Fruit fly (Drosophila melanogaster): ENCODE data around the gene Rb97D.

The Rb97D gene

DNA sequence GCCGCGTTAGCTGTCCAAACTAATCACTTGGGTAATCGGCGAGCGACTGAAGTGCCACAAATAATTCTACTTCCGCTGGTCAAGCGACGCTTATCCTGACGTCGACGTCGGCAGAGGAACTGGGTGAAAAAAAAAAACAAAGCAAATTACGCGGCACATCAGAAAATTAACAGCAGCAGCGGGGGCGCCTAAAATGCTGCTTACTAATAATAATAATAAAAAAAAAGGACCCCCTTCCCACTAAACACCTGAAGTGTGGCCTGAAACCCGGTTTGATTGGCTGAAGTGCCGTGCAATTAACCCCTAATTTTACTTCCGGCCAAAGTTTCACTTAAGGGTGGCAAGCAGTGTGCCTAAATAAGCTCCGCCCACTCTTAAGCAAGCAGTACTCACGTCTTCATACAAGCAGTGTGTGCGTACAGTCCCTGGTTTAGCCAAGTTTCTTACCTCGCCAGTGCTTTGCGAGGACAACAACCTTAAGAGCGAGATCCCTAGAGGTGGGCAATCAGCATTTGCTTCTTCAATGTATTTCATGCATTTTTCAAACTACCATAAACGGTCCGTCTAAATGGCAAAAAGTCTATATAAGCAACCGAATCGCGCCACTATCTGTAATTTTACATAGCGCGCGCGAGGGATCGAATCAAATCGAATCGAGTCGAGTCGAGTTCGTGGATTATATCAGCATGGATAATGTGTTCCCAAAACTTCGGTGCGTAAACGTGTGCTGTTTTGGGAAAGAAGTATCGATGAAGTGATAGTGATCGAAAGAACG lies 5.8 kb upstream of the Rb97D start, which contains the start of the genes ro and T48 (continued):
- TF ChIP-seq Opbp (GFP tag; IDR thresholded peaks at IDR 0.05; ENCODE audit: partially characterized antibody) (peak; percentile 73), CG11723 (GFP tag; optimal IDR thresholded peaks at IDR 0.05) (no peak), Bteb2 (GFP tag; optimal IDR thresholded peaks at IDR 0.05) (peak; percentile 36), twi (tag; optimal IDR thresholded peaks at IDR 0.05) (no peak), CG4404 (GFP tag; IDR thresholded peaks at IDR 0.05) (no peak), CG16779 (GFP tag; IDR thresholded peaks at IDR 0.05) (0 out of 2 replicates have a peak, but pooled peaks have one; percentile 14), CG10565 (GFP tag; optimal IDR thresholded peaks at IDR 0.05) (no peak), Usf (GFP tag; optimal IDR thresholded peaks at IDR 0.05) (no peak), sens (GFP tag) (peak; percentile 87), Dfd (GFP tag; optimal IDR thresholded peaks at IDR 0.05) (peak in 1 of 2 experiments; percentile 76), CG18599 (GFP tag; optimal IDR thresholded peaks at IDR 0.05) (peak; percentile 55), Myb (GFP tag; optimal IDR thresholded peaks at IDR 0.05) (peak; percentile 74), CG8359 (GFP tag; optimal IDR thresholded peaks at IDR 0.05; ENCODE audit: borderline replicate concordance) (no peak), CG14441 (GFP tag; IDR thresholded peaks at IDR 0.05) (no peak), scrt (GFP tag; optimal IDR thresholded peaks at IDR 0.05) (no peak), CG14710 (tag; optimal IDR thresholded peaks at IDR 0.05) (peak; percentile 85), ab (GFP tag; optimal IDR thresholded peaks at IDR 0.05) (no peak), phol (tag; optimal IDR thresholded peaks at IDR 0.05) (peak; percentile 71), tx (GFP tag; optimal IDR thresholded peaks at IDR 0.05) (peak; percentile 17), ase (GFP tag; IDR thresholded peaks at IDR 0.05) (no peak), HHEX (GFP tag; optimal IDR thresholded peaks at IDR 0.05) (no peak), Dek (tag; optimal IDR thresholded peaks at IDR 0.05) (peak; percentile 82), B-H2 (GFP tag; optimal IDR thresholded peaks at IDR 0.05) (peak; percentile 52), lbe (GFP tag; optimal IDR thresholded peaks at IDR 0.05) (no peak), CG7271 (tag; optimal IDR thresholded peaks at IDR 0.05) (no peak), MTF-1 (GFP tag; optimal IDR thresholded peaks at IDR 0.05; ENCODE audit: borderline replicate concordance) (peak; percentile 10), Deaf1 (tag; optimal IDR thresholded peaks at IDR 0.05) (peak; percentile 42), dysf (GFP tag; IDR thresholded peaks at IDR 0.05) (0 out of 3 replicates have a peak, but pooled peaks have one; percentile 39), pita (GFP tag; optimal IDR thresholded peaks at IDR 0.05) (peak; percentile 99), Taf1 (GFP tag; IDR thresholded peaks at IDR 0.05) (no peak), Awh (GFP tag; IDR thresholded peaks at IDR 0.05) (no peak), CG8765 (GFP tag; IDR thresholded peaks at IDR 0.05) (no peak), wdn (GFP tag; IDR thresholded peaks at IDR 0.05) (no peak), CG10209 (GFP tag; optimal IDR thresholded peaks at IDR 0.05) (no peak), CG6254 (GFP tag; optimal IDR thresholded peaks at IDR 0.05) (no peak), NfI (GFP tag; optimal IDR thresholded peaks at IDR 0.05) (peak; percentile 56), wor (GFP tag; IDR thresholded peaks at IDR 0.05) (no peak), Ravus (GFP tag; IDR thresholded peaks at IDR 0.05) (no peak), nerfin-1 (tag; optimal IDR thresholded peaks at IDR 0.05) (peak; percentile 25), tll (GFP tag; optimal IDR thresholded peaks at IDR 0.05) (no peak), D19A (tag; optimal IDR thresholded peaks at IDR 0.05) (peak; percentile 7), pho (GFP tag; optimal IDR thresholded peaks at IDR 0.05) (peak; percentile 69), CG11696 (GFP tag; IDR thresholded peaks at IDR 0.05) (0 out of 2 replicates have a peak, but pooled peaks have one; percentile 50), CG1832 (GFP tag; optimal IDR thresholded peaks at IDR 0.05) (no peak), Lim3 (GFP tag; IDR thresholded peaks at IDR 0.05) (no peak), jumu (GFP tag; optimal IDR thresholded peaks at IDR 0.05) (peak; percentile 65), CG3726 (GFP tag; IDR thresholded peaks at IDR 0.05) (no peak), jing (GFP tag; optimal IDR thresholded peaks at IDR 0.05) (no peak), CG9817 (tag; optimal IDR thresholded peaks at IDR 0.05) (peak; percentile 45)
